Fruit fly (Drosophila melanogaster) whole organism, embryonic: ENCODE results near the gene CG8516.
A peak's percentile ranks its signal among the peaks of the same experiment; 100 is the strongest.

Source experiments
- ATbp ChIP-seq: fragments of 200-800 bp; sonication (Bioruptor generic); optimal IDR thresholded peaks from 2 replicates; lab custom pipeline; 2017; ENCODE audit warnings: missing biosample characterization, mild to moderate bottlenecking, missing genetic modification characterization, missing genetic modification reagents
- Ada2b ChIP-seq: fragments of 200-800 bp; sonication (Bioruptor generic); IDR thresholded peaks from 2 replicates; pipeline ENCODE4 v1.3.6; 2022; ENCODE audit warnings: missing biosample characterization, missing genetic modification characterization
- CG12071 ChIP-seq: fragments of 200-800 bp; sonication (Bioruptor generic); optimal IDR thresholded peaks from 3 replicates; lab custom pipeline; 2018; ENCODE audit warnings: missing biosample characterization, mild to moderate bottlenecking, missing genetic modification characterization
- CG13296 ChIP-seq: fragments of 200-800 bp; sonication (Bioruptor generic); optimal IDR thresholded peaks from 3 replicates; lab custom pipeline; 2018; ENCODE audit warnings: missing biosample characterization, mild to moderate bottlenecking, missing genetic modification characterization
- CG15269 ChIP-seq: fragments of 200-800 bp; sonication (Bioruptor generic); optimal IDR thresholded peaks from 2 replicates; lab custom pipeline; 2018; ENCODE audit warnings: missing biosample characterization, mild to moderate bottlenecking, missing genetic modification characterization, moderate library complexity
- CG1647 ChIP-seq: fragments of 200-800 bp; sonication (Bioruptor generic); optimal IDR thresholded peaks from 3 replicates; lab custom pipeline; 2016; ENCODE audit warnings: missing biosample characterization, missing genetic modification characterization
- CG18262 ChIP-seq: fragments of 200-800 bp; optimal IDR thresholded peaks from 3 replicates; lab custom pipeline; 2019; ENCODE audit warnings: missing biosample characterization, mild to moderate bottlenecking, missing genetic modification characterization, moderate library complexity
- CG1832 ChIP-seq: fragments of 200-800 bp; sonication (Bioruptor generic); optimal IDR thresholded peaks from 2 replicates; lab custom pipeline; 2017; ENCODE audit warnings: missing biosample characterization, mild to moderate bottlenecking, missing genetic modification characterization, inconsistent platforms
- CG34422 ChIP-seq: fragments of 200-800 bp; sonication (Bioruptor generic); IDR thresholded peaks from 3 replicates; pipeline ENCODE4 v1.3.6; 2022; ENCODE audit warnings: missing biosample characterization, missing genetic modification characterization
- CG8290 ChIP-seq, 3 experiments: fragments of 200-800 bp; sonication (Bioruptor generic); optimal IDR thresholded peaks; 2 replicates each; lab custom pipeline; 2016 to 2019; ENCODE audit warnings: missing biosample characterization in 3 of 3, missing genetic modification characterization in 3 of 3, mild to moderate bottlenecking in 2 of 3, moderate library complexity in 1 of 3
- CHES-1-like ChIP-seq: fragments of 200-800 bp; sonication (Bioruptor generic); optimal IDR thresholded peaks from 2 replicates; lab custom pipeline; 2016; ENCODE audit warnings: missing biosample characterization, missing genetic modification characterization
- D ChIP-seq, 2 experiments: fragments of 200-800 bp in 1 of 2; fragments of >200 bp in 1 of 2; sonication (Bioruptor generic) in 1 of 2; optimal IDR thresholded peaks; 2 replicates in 1 of 2; 3 replicates in 1 of 2; lab custom pipeline; 2017; ENCODE audit warnings: mild to moderate bottlenecking in 1 of 2, missing biosample characterization in 1 of 2, missing genetic modification characterization in 1 of 2, missing genetic modification reagents in 1 of 2
- Doc3 ChIP-seq: fragments of 200-800 bp; sonication (Bioruptor generic); IDR thresholded peaks from 3 replicates; pipeline ENCODE4 v1.3.6; 2022; ENCODE audit warnings: missing biosample characterization, missing genetic modification characterization; ENCODE audit not compliant: partially characterized antibody
- GATAe ChIP-seq: fragments of 200-800 bp; sonication (Bioruptor generic); conservative IDR thresholded peaks from 2 replicates; pipeline ENCODE4 v1.3.6; 2022; ENCODE audit warnings: missing biosample characterization, missing genetic modification characterization
- H2.0 ChIP-seq: fragments of 200-800 bp; sonication (Bioruptor generic); IDR thresholded peaks from 2 replicates; pipeline ENCODE4 v1.3.6; 2022; ENCODE audit warnings: missing biosample characterization, missing genetic modification characterization
- Hr39 ChIP-seq: fragments of >200 bp; optimal IDR thresholded peaks from 2 replicates; lab custom pipeline; 2017
- Hr51 ChIP-seq, 2 experiments: fragments of 200-800 bp; sonication (Bioruptor generic); optimal IDR thresholded peaks; 2 replicates in 1 of 2; 3 replicates in 1 of 2; lab custom pipeline; 2016 to 2018; ENCODE audit warnings: missing biosample characterization in 2 of 2, missing genetic modification characterization in 2 of 2, mild to moderate bottlenecking in 1 of 2, moderate library complexity in 1 of 2
- NC2α ChIP-seq: fragments of 200-800 bp; sonication (Bioruptor generic); optimal IDR thresholded peaks from 2 replicates; lab custom pipeline; 2016; ENCODE audit warnings: missing biosample characterization, missing genetic modification characterization
- Nf-YB ChIP-seq: fragments of 200-800 bp; sonication (Bioruptor generic); optimal IDR thresholded peaks from 3 replicates; lab custom pipeline; 2019; ENCODE audit warnings: missing biosample characterization, mild to moderate bottlenecking, missing genetic modification characterization, moderate library complexity
- NfI ChIP-seq: fragments of 200-800 bp; sonication (Bioruptor generic); optimal IDR thresholded peaks from 3 replicates; lab custom pipeline; 2018; ENCODE audit warnings: missing biosample characterization, mild to moderate bottlenecking, missing genetic modification characterization, moderate library complexity
- Oli ChIP-seq: fragments of 200-800 bp; sonication (Bioruptor generic); optimal IDR thresholded peaks from 2 replicates; lab custom pipeline; 2018; ENCODE audit warnings: missing biosample characterization, mild to moderate bottlenecking, missing genetic modification characterization, moderate library complexity
- Ravus ChIP-seq: fragments of 200-800 bp; sonication (Bioruptor generic); IDR thresholded peaks from 2 replicates; pipeline ENCODE4 v1.3.6; 2022; ENCODE audit warnings: missing biosample characterization, missing genetic modification characterization
- Sox100B ChIP-seq: fragments of 200-800 bp; sonication (Bioruptor generic); optimal IDR thresholded peaks from 3 replicates; lab custom pipeline; 2018; ENCODE audit warnings: missing biosample characterization, mild to moderate bottlenecking, missing genetic modification characterization
- ap ChIP-seq: fragments of 200-800 bp; sonication (Bioruptor generic); IDR thresholded peaks from 2 replicates; pipeline ENCODE4 v1.3.6; 2022; ENCODE audit warnings: missing biosample characterization, missing genetic modification characterization
- bbx ChIP-seq: fragments of 200-800 bp; sonication (Bioruptor generic); IDR thresholded peaks from 2 replicates; pipeline ENCODE4 v1.3.6; 2022; ENCODE audit warnings: missing biosample characterization, missing genetic modification characterization; ENCODE audit not compliant: partially characterized antibody
- br ChIP-seq: fragments of >200 bp; optimal IDR thresholded peaks from 2 replicates; lab custom pipeline; 2017
- chinmo ChIP-seq: fragments of 200-800 bp; sonication (Bioruptor generic); IDR thresholded peaks from 4 replicates; pipeline ENCODE4 v1.3.6; 2022; ENCODE audit warnings: missing biosample characterization, missing genetic modification characterization; ENCODE audit not compliant: partially characterized antibody
- crol ChIP-seq: fragments of 200-800 bp; sonication (Bioruptor generic); IDR thresholded peaks from 2 replicates; pipeline ENCODE4 v1.3.6; 2022; ENCODE audit warnings: missing biosample characterization, missing genetic modification characterization
- dan ChIP-seq: fragments of 200-800 bp; sonication (Bioruptor generic); IDR thresholded peaks from 2 replicates; pipeline ENCODE4 v1.3.6; 2022; ENCODE audit warnings: missing biosample characterization, missing genetic modification characterization
- fd102C ChIP-seq: fragments of 200-800 bp; sonication (Bioruptor generic); optimal IDR thresholded peaks from 2 replicates; lab custom pipeline; 2018; ENCODE audit warnings: missing biosample characterization, mild to moderate bottlenecking, missing genetic modification characterization, moderate library complexity
- fd3F ChIP-seq: fragments of 200-800 bp; sonication (Bioruptor generic); optimal IDR thresholded peaks from 2 replicates; lab custom pipeline; 2018; ENCODE audit warnings: missing biosample characterization, mild to moderate bottlenecking, missing genetic modification characterization, moderate library complexity
- gcm ChIP-seq: fragments of 200-800 bp; sonication (Bioruptor generic); optimal IDR thresholded peaks from 2 replicates; lab custom pipeline; 2019; ENCODE audit warnings: missing biosample characterization, mild to moderate bottlenecking, missing genetic modification characterization, moderate library complexity
- gt ChIP-seq: fragments of 200-800 bp; sonication (Bioruptor generic); IDR thresholded peaks from 2 replicates; pipeline ENCODE4 v1.3.6; 2022; ENCODE audit warnings: missing biosample characterization, missing genetic modification characterization
- hbn ChIP-seq: fragments of 200-800 bp; sonication (Bioruptor generic); IDR thresholded peaks from 2 replicates; pipeline ENCODE4 v1.3.6; 2022; ENCODE audit warnings: missing biosample characterization, missing genetic modification characterization; ENCODE audit not compliant: partially characterized antibody
- nerfin-2 ChIP-seq: fragments of 200-800 bp; sonication (Bioruptor generic); IDR thresholded peaks from 2 replicates; pipeline ENCODE4 v1.3.6; 2022; ENCODE audit warnings: missing biosample characterization, missing genetic modification characterization; ENCODE audit not compliant: partially characterized antibody
- pros ChIP-seq: fragments of 200-800 bp; sonication (Bioruptor generic); optimal IDR thresholded peaks from 3 replicates; lab custom pipeline; 2019; ENCODE audit warnings: missing biosample characterization, mild to moderate bottlenecking, missing genetic modification characterization, moderate library complexity
- ro ChIP-seq: fragments of 200-800 bp; sonication (Bioruptor generic); IDR thresholded peaks from 2 replicates; pipeline ENCODE4 v1.3.6; 2022; ENCODE audit warnings: missing biosample characterization, missing genetic modification characterization
- row ChIP-seq: fragments of 200-800 bp; sonication (Bioruptor generic); IDR thresholded peaks from 3 replicates; pipeline ENCODE4 v1.3.6; 2022; ENCODE audit warnings: missing biosample characterization, missing genetic modification characterization
- run ChIP-seq: fragments of 200-800 bp; sonication (Bioruptor generic); optimal IDR thresholded peaks from 3 replicates; lab custom pipeline; 2018; ENCODE audit warnings: missing biosample characterization, mild to moderate bottlenecking, missing genetic modification characterization
- sc ChIP-seq, 3 experiments: fragments of >200 bp in 2 of 3; fragments of 200-800 bp in 1 of 3; sonication (Bioruptor generic) in 1 of 3; optimal IDR thresholded peaks; 2 replicates in 2 of 3; 3 replicates in 1 of 3; lab custom pipeline; 2017; ENCODE audit warnings: mild to moderate bottlenecking in 1 of 3, missing biosample characterization in 1 of 3, missing genetic modification characterization in 1 of 3, missing genetic modification reagents in 1 of 3
- sens ChIP-seq: fragments of 200-800 bp; sonication (Bioruptor generic); peaks from one replicate; lab custom pipeline; 2016; ENCODE audit warnings: missing biosample characterization, missing genetic modification characterization
- slp2 ChIP-seq: fragments of 200-800 bp; sonication (Bioruptor generic); optimal IDR thresholded peaks from 2 replicates; lab custom pipeline; 2016; ENCODE audit warnings: missing biosample characterization, missing genetic modification characterization
- sna ChIP-seq: fragments of 200-800 bp; sonication (Bioruptor generic); IDR thresholded peaks from 2 replicates; pipeline ENCODE4 v1.3.6; 2022; ENCODE audit warnings: missing biosample characterization, missing genetic modification characterization; ENCODE audit not compliant: partially characterized antibody
- tup ChIP-seq: fragments of 200-800 bp; sonication (Bioruptor generic); optimal IDR thresholded peaks from 2 replicates; lab custom pipeline; 2016; ENCODE audit warnings: missing biosample characterization, mild to moderate bottlenecking, missing genetic modification characterization, moderate library complexity
- tx ChIP-seq: fragments of 200-800 bp; sonication (Bioruptor generic); optimal IDR thresholded peaks from 2 replicates; lab custom pipeline; 2016; ENCODE audit warnings: missing biosample characterization, missing genetic modification characterization
- wek ChIP-seq: fragments of 200-800 bp; sonication (Bioruptor generic); optimal IDR thresholded peaks from 3 replicates; lab custom pipeline; 2018; ENCODE audit warnings: missing biosample characterization, mild to moderate bottlenecking, missing genetic modification characterization, moderate library complexity

CG8516 gene

DNA sequence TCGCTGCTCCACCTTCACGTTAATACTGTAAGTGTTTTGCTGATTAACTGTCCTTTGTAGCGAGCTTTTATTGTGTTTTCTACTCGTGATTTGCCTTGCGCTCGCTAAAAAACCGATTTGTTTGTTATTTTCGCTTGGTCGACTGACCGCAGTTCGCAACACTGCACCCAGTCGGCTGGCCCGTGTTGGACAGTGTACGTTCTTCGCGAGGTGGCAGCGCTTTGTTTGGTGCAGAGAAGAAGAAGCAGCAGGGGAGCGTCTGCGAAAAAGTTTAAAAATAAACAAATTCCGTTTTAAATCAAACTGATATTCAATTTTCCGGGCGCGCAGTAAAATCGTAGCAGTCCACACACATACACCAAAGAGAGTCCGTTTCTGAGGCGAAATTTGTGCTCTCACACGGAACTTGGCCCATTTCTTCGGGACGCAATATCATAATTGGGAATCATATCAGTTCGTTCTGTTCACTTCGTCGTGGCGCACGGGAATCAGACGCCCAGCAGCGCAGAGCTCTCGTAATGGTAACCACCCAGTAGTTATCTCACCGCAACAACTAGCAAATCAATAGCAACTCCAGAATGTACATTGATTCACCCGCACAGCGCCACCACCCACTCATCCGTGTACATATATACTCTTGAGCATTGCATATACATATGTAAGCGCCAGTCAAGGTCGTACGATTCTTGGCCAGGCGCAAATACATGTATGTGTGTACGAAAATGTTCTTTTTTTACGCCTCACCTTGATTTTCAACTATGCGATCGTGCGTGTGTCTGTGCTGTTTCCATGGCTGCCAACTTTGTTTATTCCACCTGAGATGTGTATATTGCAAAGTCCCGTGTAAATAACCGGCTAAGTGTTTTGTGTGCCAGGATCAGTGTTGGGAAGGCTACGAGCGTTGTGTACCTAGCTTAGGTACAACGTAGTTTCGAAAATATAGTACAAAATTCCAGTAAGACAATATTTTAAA lies 25.2 kb upstream of the CG8516 start, which contains the start of gene Naa80 (continued):
- TF ChIP-seq Nf-YB (GFP tag; lab: Kevin White, UChicago): no peak
- TF ChIP-seq ro: no peak
- TF ChIP-seq tx (GFP tag; lab: Kevin White, UChicago): peak; percentile 69
- peak; percentile 57 for TF ChIP-seq NC2α (GFP tag; lab: Kevin White, UChicago)
- TF ChIP-seq hbn: no peak
- TF ChIP-seq row (GFP tag; lab: Robert Waterston, UW): peak; percentile 48; the same call in 2 of the 3 replicates
- TF ChIP-seq Doc3 (GFP tag; lab: Robert Waterston, UW): no peak
- no peak for TF ChIP-seq ap (GFP tag; lab: Robert Waterston, UW)
- TF ChIP-seq CG8290 (GFP tag; optimal IDR thresholded peaks at IDR 0.05; lab: Kevin White, UChicago): peak; percentile 40
- TF ChIP-seq CG8290 (tag; optimal IDR thresholded peaks at IDR 0.05; lab: Kevin White, UChicago): peak in 1 of 2 experiments; percentile 90
- TF ChIP-seq CG1832 (GFP tag; lab: Kevin White, UChicago): no peak
- 0 out of 2 replicates have a peak, but pooled peaks have one; percentile 20 for TF ChIP-seq crol (GFP tag; lab: Robert Waterston, UW)
- TF ChIP-seq Oli: no peak
- no peak for TF ChIP-seq wek (GFP tag; lab: Kevin White, UChicago)
- TF ChIP-seq ATbp (GFP tag; lab: Kevin White, UChicago): no peak
- no peak for TF ChIP-seq Sox100B
- TF ChIP-seq CG18262: peak; percentile 11
- no peak; the same call in 1 of the 2 replicates for TF ChIP-seq Ravus (GFP tag; lab: Robert Waterston, UW)
- peak; percentile 94 for TF ChIP-seq CHES-1-like (GFP tag; lab: Kevin White, UChicago)
- TF ChIP-seq dan (GFP tag; lab: Robert Waterston, UW): no peak
- TF ChIP-seq gcm: no peak
- TF ChIP-seq CG13296 (GFP tag; lab: Kevin White, UChicago): peak; percentile 64
- TF ChIP-seq chinmo: 0 out of 4 replicates have a peak, but pooled peaks have one; percentile 22
- TF ChIP-seq fd3F (GFP tag; lab: Kevin White, UChicago): peak; percentile 17
- TF ChIP-seq D (optimal IDR thresholded peaks at IDR 0.05; lab: Kevin White, UChicago): no peak
- no peak for TF ChIP-seq D (GFP tag; optimal IDR thresholded peaks at IDR 0.05; lab: Kevin White, UChicago)
- TF ChIP-seq Hr51 (GFP tag; optimal IDR thresholded peaks at IDR 0.05; lab: Kevin White, UChicago): peak in 1 of 2 experiments; percentile 85
- peak; percentile 53 for TF ChIP-seq H2.0
- TF ChIP-seq nerfin-2: peak; percentile 47; the same call in 1 of the 2 replicates
- no peak for TF ChIP-seq run (tag; lab: Kevin White, UChicago)
- TF ChIP-seq sna (GFP tag; lab: Robert Waterston, UW): no peak
- peak; percentile 82 for TF ChIP-seq NfI (GFP tag; lab: Kevin White, UChicago)
- TF ChIP-seq sc (optimal IDR thresholded peaks at IDR 0.05; lab: Kevin White, UChicago): no peak
- no peak for TF ChIP-seq sc (GFP tag; optimal IDR thresholded peaks at IDR 0.05; lab: Kevin White, UChicago)
- peak; percentile 85 for TF ChIP-seq sens
- no peak for TF ChIP-seq pros (GFP tag; lab: Kevin White, UChicago)
- no peak for TF ChIP-seq gt (GFP tag; lab: Robert Waterston, UW)
- no peak for TF ChIP-seq fd102C (GFP tag; lab: Kevin White, UChicago)
- TF ChIP-seq CG15269: peak; percentile 38
- TF ChIP-seq Ada2b (GFP tag; lab: Robert Waterston, UW): no peak
- peak; percentile 65 for TF ChIP-seq bbx (GFP tag; lab: Robert Waterston, UW)
- TF ChIP-seq slp2 (GFP tag; lab: Kevin White, UChicago): peak; percentile 6
- TF ChIP-seq GATAe (GFP tag; lab: Robert Waterston, UW): no peak
- TF ChIP-seq CG34422 (GFP tag; lab: Robert Waterston, UW): peak; percentile 80
- TF ChIP-seq tup (GFP tag; lab: Kevin White, UChicago): peak; percentile 58
- TF ChIP-seq CG12071 (GFP tag; lab: Kevin White, UChicago): peak; percentile 32
- peak; percentile 73 for TF ChIP-seq CG1647 (GFP tag; lab: Kevin White, UChicago)
- no peak for TF ChIP-seq Hr39
- TF ChIP-seq br (lab: Kevin White, UChicago): no peak
